Fruit fly (Drosophila melanogaster) whole organism, embryonic: Measurements from ENCODE around the gene yl.

Source experiments
- BEAF-32 ChIP-seq: fragments of 200-800 bp; sonication (Bioruptor generic); optimal IDR thresholded peaks from 3 replicates; lab custom pipeline; 2017; ENCODE audit warnings: missing biosample characterization, missing genetic modification characterization, mild to moderate bottlenecking, moderate library complexity, missing genetic modification reagents
- CG11085 ChIP-seq: fragments of 200-800 bp; sonication (Bioruptor generic); IDR thresholded peaks from 2 replicates; pipeline ENCODE4 v1.3.6; 2022; ENCODE audit warnings: missing biosample characterization, missing genetic modification characterization
- CG12071 ChIP-seq: fragments of 200-800 bp; sonication (Bioruptor generic); optimal IDR thresholded peaks from 3 replicates; lab custom pipeline; 2018; ENCODE audit warnings: missing biosample characterization, mild to moderate bottlenecking, missing genetic modification characterization
- CG12219 ChIP-seq: fragments of 200-800 bp; sonication (Bioruptor generic); optimal IDR thresholded peaks from 3 replicates; lab custom pipeline; 2018; ENCODE audit warnings: missing biosample characterization, mild to moderate bottlenecking, missing genetic modification characterization
- CG13287 ChIP-seq: fragments of 200-800 bp; sonication (Bioruptor generic); IDR thresholded peaks from 2 replicates; pipeline ENCODE4 v1.3.6; 2022; ENCODE audit warnings: missing biosample characterization, missing genetic modification characterization; ENCODE audit not compliant: partially characterized antibody
- CG2116 ChIP-seq: fragments of 200-800 bp; sonication (Bioruptor generic); optimal IDR thresholded peaks from 3 replicates; lab custom pipeline; 2018; ENCODE audit warnings: missing biosample characterization, mild to moderate bottlenecking, missing genetic modification characterization
- CG2129 ChIP-seq: fragments of 200-800 bp; sonication (Bioruptor generic); IDR thresholded peaks from 2 replicates; pipeline ENCODE4 v1.3.6; 2022; ENCODE audit warnings: missing biosample characterization, missing genetic modification characterization; ENCODE audit not compliant: partially characterized antibody
- CG30431 ChIP-seq: fragments of 200-800 bp; sonication (Bioruptor generic); optimal IDR thresholded peaks from 2 replicates; lab custom pipeline; 2017; ENCODE audit warnings: missing biosample characterization, missing genetic modification characterization
- CG31224 ChIP-seq: fragments of 200-800 bp; sonication (Bioruptor generic); IDR thresholded peaks from 2 replicates; pipeline ENCODE4 v1.3.6; 2022; ENCODE audit warnings: missing biosample characterization, missing genetic modification characterization
- CG33557 ChIP-seq: fragments of 200-800 bp; sonication (Bioruptor generic); optimal IDR thresholded peaks from 2 replicates; lab custom pipeline; 2019; ENCODE audit warnings: missing biosample characterization, mild to moderate bottlenecking, missing genetic modification characterization, moderate library complexity
- CG42726 ChIP-seq: fragments of 200-800 bp; sonication (Bioruptor generic); IDR thresholded peaks from 2 replicates; pipeline ENCODE4 v1.3.6; 2022; ENCODE audit warnings: missing biosample characterization, missing genetic modification characterization; ENCODE audit not compliant: partially characterized antibody
- CG4404 ChIP-seq: fragments of 200-800 bp; sonication (Bioruptor generic); IDR thresholded peaks from 2 replicates; pipeline ENCODE4 v1.3.6; 2022; ENCODE audit warnings: missing biosample characterization, missing genetic modification characterization
- CG4424 ChIP-seq: fragments of 200-800 bp; sonication (Bioruptor generic); optimal IDR thresholded peaks from 3 replicates; lab custom pipeline; 2016; ENCODE audit warnings: missing biosample characterization, missing genetic modification characterization
- CG7786 ChIP-seq: fragments of 200-800 bp; sonication (Bioruptor generic); optimal IDR thresholded peaks from 2 replicates; lab custom pipeline; 2016; ENCODE audit warnings: missing biosample characterization, missing genetic modification characterization
- CG7928 ChIP-seq: fragments of 200-800 bp; sonication (Bioruptor generic); optimal IDR thresholded peaks from 2 replicates; lab custom pipeline; 2017; ENCODE audit warnings: missing biosample characterization, mild to moderate bottlenecking, missing genetic modification characterization
- CG8281 ChIP-seq: fragments of 200-800 bp; sonication (Bioruptor generic); optimal IDR thresholded peaks from 2 replicates; lab custom pipeline; 2018; ENCODE audit warnings: missing biosample characterization, mild to moderate bottlenecking, missing genetic modification characterization, moderate library complexity
- Dll ChIP-seq: fragments of 200-800 bp; sonication (Bioruptor generic); IDR thresholded peaks from 4 replicates; pipeline ENCODE4 v1.3.6; 2022; ENCODE audit warnings: missing biosample characterization, missing genetic modification characterization; ENCODE audit not compliant: partially characterized antibody
- Dp ChIP-seq: fragments of 200-800 bp; sonication (Bioruptor generic); optimal IDR thresholded peaks from 2 replicates; lab custom pipeline; 2018; ENCODE audit warnings: missing biosample characterization, mild to moderate bottlenecking, missing genetic modification characterization, moderate library complexity
- Dref ChIP-seq: fragments of 200-800 bp; sonication (Bioruptor generic); IDR thresholded peaks from 2 replicates; pipeline ENCODE4 v1.3.6; 2022; ENCODE audit warnings: missing biosample characterization, missing genetic modification characterization
- Drgx ChIP-seq: fragments of 200-800 bp; sonication (Bioruptor generic); IDR thresholded peaks from 2 replicates; pipeline ENCODE4 v1.3.6; 2022; ENCODE audit warnings: missing biosample characterization, missing genetic modification characterization
- E2f2 ChIP-seq: fragments of 200-800 bp; sonication (Bioruptor generic); IDR thresholded peaks from 2 replicates; pipeline ENCODE4 v1.3.6; 2022; ENCODE audit warnings: missing biosample characterization, missing genetic modification characterization
- Ets97D ChIP-seq: fragments of 200-800 bp; sonication (Bioruptor generic); optimal IDR thresholded peaks from 3 replicates; lab custom pipeline; 2016; ENCODE audit warnings: missing biosample characterization, missing genetic modification characterization
- Gsc ChIP-seq: fragments of 200-800 bp; sonication (Bioruptor generic); IDR thresholded peaks from 2 replicates; pipeline ENCODE4 v1.3.6; 2022; ENCODE audit warnings: missing biosample characterization, missing genetic modification characterization
- Lim3 ChIP-seq: fragments of 200-800 bp; sonication (Bioruptor generic); IDR thresholded peaks from 2 replicates; pipeline ENCODE4 v1.3.6; 2022; ENCODE audit warnings: missing biosample characterization, missing genetic modification characterization
- MBD-R2 ChIP-seq: fragments of 200-800 bp; sonication (Bioruptor generic); IDR thresholded peaks from 2 replicates; pipeline ENCODE4 v1.3.6; 2022; ENCODE audit warnings: missing biosample characterization, missing genetic modification characterization
- Med ChIP-seq: fragments of 200-800 bp; sonication (Bioruptor generic); peaks from one replicate; lab custom pipeline; 2016; ENCODE audit warnings: missing biosample characterization, missing genetic modification characterization, mild to moderate bottlenecking, inconsistent platforms, moderate library complexity
- Opbp ChIP-seq: fragments of 200-800 bp; sonication (Bioruptor generic); IDR thresholded peaks from 3 replicates; pipeline ENCODE4 v1.3.6; 2022; ENCODE audit warnings: missing biosample characterization, missing genetic modification characterization; ENCODE audit not compliant: partially characterized antibody
- Scr ChIP-seq: fragments of 200-800 bp; sonication (Bioruptor generic); IDR thresholded peaks from 2 replicates; pipeline ENCODE4 v1.3.6; 2022; ENCODE audit warnings: missing biosample characterization, missing genetic modification characterization; ENCODE audit not compliant: partially characterized antibody
- Sin3A ChIP-seq: fragments of >200 bp; optimal IDR thresholded peaks from 2 replicates; lab custom pipeline; 2018
- bbx ChIP-seq: fragments of 200-800 bp; sonication (Bioruptor generic); IDR thresholded peaks from 2 replicates; pipeline ENCODE4 v1.3.6; 2022; ENCODE audit warnings: missing biosample characterization, missing genetic modification characterization; ENCODE audit not compliant: partially characterized antibody
- btn ChIP-seq: fragments of 200-800 bp; sonication (Bioruptor generic); optimal IDR thresholded peaks from 2 replicates; lab custom pipeline; 2016; ENCODE audit warnings: missing biosample characterization, missing genetic modification characterization
- hbn ChIP-seq: fragments of 200-800 bp; sonication (Bioruptor generic); IDR thresholded peaks from 2 replicates; pipeline ENCODE4 v1.3.6; 2022; ENCODE audit warnings: missing biosample characterization, missing genetic modification characterization; ENCODE audit not compliant: partially characterized antibody
- jumu ChIP-seq: fragments of 200-800 bp; sonication (Bioruptor generic); optimal IDR thresholded peaks from 3 replicates; lab custom pipeline; 2016; ENCODE audit warnings: missing biosample characterization, missing genetic modification characterization
- luna ChIP-seq: fragments of 200-800 bp; sonication (Bioruptor generic); optimal IDR thresholded peaks from 2 replicates; lab custom pipeline; 2016; ENCODE audit warnings: missing biosample characterization, missing genetic modification characterization
- maf-S ChIP-seq: fragments of 200-800 bp; sonication (Bioruptor generic); optimal IDR thresholded peaks from 2 replicates; lab custom pipeline; 2016; ENCODE audit warnings: missing biosample characterization, missing genetic modification characterization
- nerfin-1 ChIP-seq: fragments of 200-800 bp; sonication (Bioruptor generic); optimal IDR thresholded peaks from 3 replicates; lab custom pipeline; 2019; ENCODE audit warnings: missing biosample characterization, mild to moderate bottlenecking, missing genetic modification characterization, moderate library complexity
- oc ChIP-seq: fragments of 200-800 bp; sonication (Bioruptor generic); optimal IDR thresholded peaks from 2 replicates; lab custom pipeline; 2018; ENCODE audit warnings: missing biosample characterization, mild to moderate bottlenecking, missing genetic modification characterization, moderate library complexity
- rib ChIP-seq: fragments of 200-800 bp; sonication (Bioruptor generic); IDR thresholded peaks from 2 replicates; pipeline ENCODE4 v1.3.6; 2022; ENCODE audit warnings: missing biosample characterization, missing genetic modification characterization
- stwl ChIP-seq: fragments of 200-800 bp; sonication (Bioruptor generic); optimal IDR thresholded peaks from 3 replicates; lab custom pipeline; 2018; ENCODE audit warnings: missing biosample characterization, mild to moderate bottlenecking, missing genetic modification characterization, moderate library complexity
- toy ChIP-seq: fragments of 200-800 bp; sonication (Bioruptor generic); IDR thresholded peaks from 2 replicates; pipeline ENCODE4 v1.3.6; 2022; ENCODE audit warnings: missing biosample characterization, missing genetic modification characterization

The yl gene

DNA sequence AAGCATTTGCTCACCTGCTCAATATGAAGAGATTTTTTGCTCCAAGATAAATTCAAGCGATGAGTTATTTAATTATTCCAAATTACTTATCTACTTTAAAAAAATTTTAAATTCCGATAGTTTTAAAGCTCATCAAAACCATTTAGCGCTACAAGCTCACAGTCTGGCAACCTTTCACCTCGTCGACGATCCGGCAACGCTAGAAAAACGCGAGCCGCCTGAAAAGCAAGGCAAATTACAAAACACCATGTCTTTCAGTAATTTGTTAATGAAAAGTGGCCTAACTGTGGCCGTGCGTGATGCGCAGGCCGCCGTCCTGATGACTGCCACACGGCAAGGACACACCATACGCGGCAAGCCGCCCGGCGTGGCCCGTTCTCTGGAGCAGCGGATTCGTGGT is 33.1 kb downstream of the yl start, which contains the start of gene mRpL38 (continued):
- TF ChIP-seq BEAF-32 (GFP tag; lab: Kevin White, UChicago) (peak; percentile 49), CG42726 (0 out of 2 replicates have a peak, but pooled peaks have one; percentile 26), nerfin-1 (tag; lab: Kevin White, UChicago) (peak; percentile 7), Dll (GFP tag; lab: Robert Waterston, UW) (0 out of 4 replicates have a peak, but pooled peaks have one; percentile 27), Opbp (GFP tag; lab: Robert Waterston, UW) (peak; percentile 30; the same call in 1 of the 3 replicates), MBD-R2 (GFP tag; lab: Robert Waterston, UW) (peak; percentile 74), CG11085 (GFP tag; lab: Robert Waterston, UW) (no peak), CG2116 (GFP tag; lab: Kevin White, UChicago) (peak; percentile 10), stwl (tag; lab: Kevin White, UChicago) (peak; percentile 41), CG7786 (GFP tag; lab: Kevin White, UChicago) (no peak), rib (GFP tag; lab: Robert Waterston, UW) (no peak), E2f2 (peak; percentile 92), bbx (no peak), Dp (GFP tag; lab: Kevin White, UChicago) (peak; percentile 88), Med (GFP tag; lab: Kevin White, UChicago) (peak; percentile 31), CG30431 (GFP tag; lab: Kevin White, UChicago) (no peak), CG13287 (GFP tag; lab: Robert Waterston, UW) (peak; percentile 27), Dref (GFP tag; lab: Robert Waterston, UW) (peak; percentile 66), Scr (GFP tag; lab: Robert Waterston, UW) (peak; percentile 17), toy (GFP tag; lab: Robert Waterston, UW) (no peak), CG8281 (tag; lab: Kevin White, UChicago) (no peak), btn (GFP tag; lab: Kevin White, UChicago) (no peak), CG7928 (no peak), Ets97D (GFP tag; lab: Kevin White, UChicago) (peak; percentile 18), CG12071 (GFP tag; lab: Kevin White, UChicago) (no peak)

DNA sequence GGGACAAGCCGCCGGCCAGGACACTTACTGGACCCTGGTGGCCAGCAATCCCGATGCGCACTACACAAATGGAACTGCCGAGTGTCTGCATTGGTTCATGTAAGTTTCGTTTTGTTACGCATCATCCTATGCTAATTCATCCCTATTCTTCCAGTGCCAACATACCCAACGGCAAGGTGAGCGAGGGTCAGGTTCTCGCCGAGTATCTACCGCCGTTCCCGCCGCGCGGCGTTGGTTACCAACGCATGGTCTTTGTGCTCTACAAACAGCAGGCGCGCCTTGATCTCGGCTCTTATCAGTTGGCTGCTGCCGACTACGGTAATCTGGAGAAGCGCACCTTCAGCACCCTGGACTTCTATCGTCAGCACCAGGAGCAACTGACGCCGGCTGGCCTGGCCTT is 34.0 kb downstream of the yl start:
- TF ChIP-seq Lim3, result no peak
- no peak for TF ChIP-seq hbn
- TF ChIP-seq CG33557 (GFP tag; lab: Kevin White, UChicago), result no peak
- TF ChIP-seq Drgx, result no peak
- TF ChIP-seq E2f2, result no peak
- no peak for TF ChIP-seq CG12219 (GFP tag; lab: Kevin White, UChicago)
- TF ChIP-seq luna (GFP tag; lab: Kevin White, UChicago), result no peak
- no peak for TF ChIP-seq maf-S (GFP tag; lab: Kevin White, UChicago)
- TF ChIP-seq jumu (GFP tag; lab: Kevin White, UChicago), result no peak
- TF ChIP-seq CG4404, result no peak
- TF ChIP-seq CG4424 (GFP tag; lab: Kevin White, UChicago), result no peak
- no peak for TF ChIP-seq CG31224 (GFP tag; lab: Robert Waterston, UW)
- TF ChIP-seq Sin3A (lab: Kevin White, UChicago), result no peak
- TF ChIP-seq oc (tag; lab: Kevin White, UChicago), result no peak
- TF ChIP-seq CG2129, result no peak
- TF ChIP-seq Gsc, result no peak
